Fruit fly (Drosophila melanogaster) S2 (cell line): ENCODE measurements around the gene cv-c.

Experiments used
- CG8478 ChIP-seq: fragments of >200 bp; optimal IDR thresholded peaks from 2 replicates; lab custom pipeline; 2018
- CTCF ChIP-seq, 2 experiments: fragments of >200 bp; optimal IDR thresholded peaks; 2 replicates each; lab custom pipeline; 2018

Gene cv-c

DNA sequence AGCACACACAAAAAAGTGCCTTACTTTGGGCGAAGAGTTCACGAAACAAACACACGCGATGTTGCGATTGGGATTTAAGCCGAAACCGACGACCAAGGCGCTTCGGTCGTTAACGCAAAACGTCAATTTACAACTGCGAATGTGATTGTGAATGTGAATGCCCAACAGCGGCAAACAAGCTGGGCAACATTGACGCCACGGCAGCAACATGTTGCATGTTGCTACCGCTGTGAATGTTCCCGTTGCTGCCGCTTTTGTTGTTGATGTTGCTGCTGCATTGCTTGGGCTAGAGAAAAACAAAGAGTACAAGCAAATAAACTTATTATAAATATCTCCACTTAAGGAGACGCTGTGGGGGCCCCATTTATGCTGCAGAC lies 108.7 kb downstream of the cv-c start, which contains the start of gene NK7.1:
Gene NK7.1 (minus strand): TSS at position 137 of the 377 bp plus-strand sequence.
- TF ChIP-seq CG8478 (lab: Kevin White, UChicago): no peak
- TF ChIP-seq CTCF (optimal IDR thresholded peaks at IDR 0.05; lab: Kevin White, UChicago): no peak

dm6 chr3R:14371133-14371676 lies 110.3 kb downstream of the cv-c start:
- no peak for TF ChIP-seq CG8478 (lab: Kevin White, UChicago)
- TF ChIP-seq CTCF (optimal IDR thresholded peaks at IDR 0.05; lab: Kevin White, UChicago): no peak

DNA sequence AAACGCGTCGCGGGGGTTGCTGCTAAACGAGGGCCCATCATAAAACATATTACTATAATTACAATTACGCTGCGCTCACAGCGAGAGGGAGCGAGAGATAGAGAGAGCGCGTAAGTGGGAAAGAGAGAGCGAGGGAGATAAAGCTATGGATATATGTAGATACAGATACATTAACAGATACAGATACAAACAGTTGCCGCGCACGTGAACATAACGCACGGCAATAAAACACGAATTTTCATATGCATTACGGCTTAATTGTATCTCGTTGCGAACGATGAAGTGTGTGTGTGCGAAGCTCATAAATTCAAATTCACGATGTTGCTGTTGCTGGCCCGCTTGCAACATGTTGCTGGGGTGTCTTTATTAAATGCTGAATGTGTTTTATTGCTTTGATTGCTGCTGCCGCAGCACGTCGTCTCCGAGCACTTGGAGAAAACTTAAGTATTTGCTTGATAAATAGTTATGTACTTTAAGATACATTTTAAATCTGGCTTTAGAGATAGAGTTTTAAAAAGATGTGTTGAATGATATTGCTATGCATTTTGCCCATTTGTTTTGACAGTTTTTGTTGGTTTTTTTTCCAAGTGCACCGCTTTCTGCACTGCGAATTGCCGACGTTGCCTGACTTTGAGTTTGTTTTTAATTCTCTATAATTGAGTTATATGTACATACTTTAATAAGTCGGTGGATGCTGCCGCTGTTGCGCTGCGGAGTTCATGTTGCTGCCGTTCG lies 111.1 kb downstream of the cv-c start:
- TF ChIP-seq CG8478 (lab: Kevin White, UChicago) (no peak), CTCF (optimal IDR thresholded peaks at IDR 0.05; lab: Kevin White, UChicago) (no peak)

DNA sequence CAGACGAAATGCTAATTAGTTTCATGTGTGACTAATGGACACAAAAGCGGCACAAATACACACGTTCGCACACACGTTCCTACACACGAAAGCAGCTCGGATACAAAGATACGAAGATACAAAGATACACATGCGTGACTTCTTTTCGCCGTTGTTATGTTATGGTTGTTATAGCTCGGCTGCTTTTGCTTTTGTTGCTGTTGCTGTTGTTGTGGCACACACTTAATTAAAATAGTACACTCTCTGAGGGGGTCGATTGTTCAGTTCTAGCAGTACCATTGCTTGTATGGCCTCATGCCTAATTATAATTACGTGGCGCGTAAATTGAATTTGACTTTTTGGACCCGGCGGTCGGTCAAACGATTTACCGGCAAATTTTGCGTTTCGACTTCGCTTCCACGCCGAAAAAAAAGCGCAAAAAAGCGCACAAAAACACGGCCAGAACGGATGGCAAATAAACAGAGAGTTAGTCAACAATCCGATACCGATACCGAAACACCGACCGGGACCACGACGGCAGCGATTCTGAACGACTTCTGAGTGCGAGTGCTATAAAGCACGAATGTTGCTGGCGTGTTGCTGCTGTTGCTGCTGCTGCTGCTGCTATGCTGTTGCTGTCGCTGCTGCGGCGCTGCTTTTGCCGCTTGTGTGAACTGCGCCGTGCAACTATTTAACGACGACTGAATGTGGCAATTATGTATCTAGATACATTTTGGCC lies 111.9 kb downstream of the cv-c start:
- no peak for TF ChIP-seq CTCF (optimal IDR thresholded peaks at IDR 0.05; lab: Kevin White, UChicago)
- no peak for TF ChIP-seq CG8478 (lab: Kevin White, UChicago)

dm6 chr3R:14366882-14367281 lies 114.6 kb downstream of the cv-c start:
- no peak for TF ChIP-seq CG8478 (lab: Kevin White, UChicago)
- no peak for TF ChIP-seq CTCF (optimal IDR thresholded peaks at IDR 0.05; lab: Kevin White, UChicago)

DNA sequence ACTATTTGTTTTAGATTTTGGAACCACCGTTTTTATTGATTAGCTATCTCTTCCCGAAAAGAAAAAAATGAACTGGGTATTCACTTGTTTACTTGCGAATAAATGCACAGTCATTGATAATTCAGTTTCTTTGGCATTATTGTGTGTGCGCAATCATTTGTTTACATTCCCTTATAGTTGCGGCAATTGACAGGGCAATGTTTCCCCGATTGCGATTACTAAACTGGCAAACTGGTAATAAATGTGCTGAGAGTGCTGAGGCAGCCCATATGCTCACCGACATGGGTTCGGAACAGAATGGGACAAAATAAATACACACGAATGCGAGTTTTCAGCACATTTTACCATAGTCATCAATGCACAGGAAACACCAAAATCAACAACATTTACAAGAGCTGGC lies 115.6 kb downstream of the cv-c start:
- TF ChIP-seq CTCF (optimal IDR thresholded peaks at IDR 0.05; lab: Kevin White, UChicago) (no peak), CG8478 (lab: Kevin White, UChicago) (no peak)

DNA sequence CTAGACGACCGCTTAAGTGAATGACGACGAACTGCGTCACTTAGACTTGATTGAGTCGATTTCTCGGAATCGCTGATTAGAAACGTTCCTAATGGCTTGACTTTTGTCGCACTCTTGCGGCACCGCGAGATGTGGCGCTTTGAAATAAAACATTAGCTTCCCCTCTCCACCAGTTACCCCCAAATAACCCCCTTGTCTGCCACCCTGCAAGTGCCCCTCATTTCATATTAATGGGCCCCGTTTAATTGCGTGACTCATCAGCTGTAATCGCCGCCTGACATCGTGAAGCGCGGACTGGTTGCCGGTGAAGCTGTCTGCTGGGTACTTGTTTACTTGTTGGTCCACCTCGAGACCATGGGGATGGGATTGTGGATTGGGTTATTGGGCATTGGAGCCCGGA lies 117.4 kb downstream of the cv-c start:
- TF ChIP-seq CG8478 (lab: Kevin White, UChicago) (no peak), CTCF (optimal IDR thresholded peaks at IDR 0.05; lab: Kevin White, UChicago) (no peak)

- TF ChIP-seq CTCF (optimal IDR thresholded peaks at IDR 0.05; lab: Kevin White, UChicago) (no peak), CG8478 (lab: Kevin White, UChicago) (no peak)
Measured at dm6 chr3R:14363172-14363571, 118.3 kb downstream of the cv-c start.

DNA sequence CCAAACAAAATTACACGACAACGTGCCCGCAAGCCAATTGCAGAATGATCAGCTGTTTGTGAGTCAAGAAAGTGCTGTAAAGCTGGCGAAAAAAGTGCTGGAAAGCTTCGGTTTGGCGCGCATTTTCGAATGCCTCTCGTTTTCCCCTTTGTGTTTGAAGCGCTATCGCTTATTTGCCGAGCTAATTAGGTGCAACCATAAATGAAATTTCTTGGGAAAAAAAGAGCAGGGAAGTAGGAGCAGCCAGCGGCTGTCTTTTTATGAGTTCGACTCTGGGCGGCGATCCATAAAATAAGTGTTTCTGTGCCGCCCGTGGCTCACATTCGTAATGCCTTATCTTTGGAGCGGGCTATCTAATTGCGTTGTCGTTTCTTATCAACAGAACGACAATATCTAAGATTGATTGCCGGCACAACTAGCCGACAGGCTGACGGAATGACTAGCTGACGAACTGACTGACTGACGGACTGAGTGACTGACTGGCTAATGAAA lies 119.7 kb downstream of the cv-c start, which contains the start of gene Dnaaf5:
Gene Dnaaf5 (minus strand): TSS at position 46 of the 492 bp plus-strand sequence.
- TF ChIP-seq CTCF (optimal IDR thresholded peaks at IDR 0.05; lab: Kevin White, UChicago): no peak
- no peak for TF ChIP-seq CG8478 (lab: Kevin White, UChicago)

DNA sequence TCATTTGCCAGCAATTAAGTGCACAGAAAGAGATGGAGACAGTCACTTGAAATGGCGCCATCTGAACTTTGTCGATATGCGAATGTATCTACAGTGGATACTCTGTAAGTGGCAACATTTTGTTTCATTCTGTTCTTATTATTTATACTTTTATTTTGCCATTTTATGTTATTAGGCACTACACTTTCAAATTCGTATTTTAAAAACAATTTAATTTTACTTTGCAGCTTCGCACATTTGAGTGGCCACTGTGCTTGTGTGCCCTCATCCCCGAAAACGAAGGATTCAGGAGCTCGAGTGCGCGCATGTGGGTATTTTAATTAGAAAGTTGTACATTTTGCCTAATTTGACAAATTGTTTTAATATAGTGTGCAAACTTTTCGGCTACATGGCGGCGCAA lies 124.1 kb downstream of the cv-c start:
- TF ChIP-seq CG8478 (lab: Kevin White, UChicago) (no peak), CTCF (optimal IDR thresholded peaks at IDR 0.05; lab: Kevin White, UChicago) (no peak)

DNA sequence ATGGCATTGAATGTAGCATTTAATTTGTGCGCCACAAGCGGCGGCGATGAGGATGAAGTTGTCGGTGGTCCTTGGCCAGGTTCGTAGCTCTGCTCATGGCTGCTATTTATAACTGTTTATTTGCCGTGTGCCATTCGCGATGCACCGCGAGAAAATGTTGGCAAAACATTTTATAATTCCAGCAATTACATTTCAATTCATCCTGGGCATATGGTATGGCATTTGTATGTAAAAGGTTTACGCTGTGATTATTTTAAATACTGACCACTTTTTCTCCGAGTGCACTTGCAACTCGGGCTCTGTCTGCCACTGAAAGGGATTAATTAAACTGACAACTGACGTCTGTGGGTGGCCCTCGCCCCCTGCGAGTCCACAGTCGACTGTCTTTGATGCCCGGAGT lies 124.9 kb downstream of the cv-c start:
- no peak for TF ChIP-seq CTCF (optimal IDR thresholded peaks at IDR 0.05; lab: Kevin White, UChicago)
- no peak for TF ChIP-seq CG8478 (lab: Kevin White, UChicago)

DNA sequence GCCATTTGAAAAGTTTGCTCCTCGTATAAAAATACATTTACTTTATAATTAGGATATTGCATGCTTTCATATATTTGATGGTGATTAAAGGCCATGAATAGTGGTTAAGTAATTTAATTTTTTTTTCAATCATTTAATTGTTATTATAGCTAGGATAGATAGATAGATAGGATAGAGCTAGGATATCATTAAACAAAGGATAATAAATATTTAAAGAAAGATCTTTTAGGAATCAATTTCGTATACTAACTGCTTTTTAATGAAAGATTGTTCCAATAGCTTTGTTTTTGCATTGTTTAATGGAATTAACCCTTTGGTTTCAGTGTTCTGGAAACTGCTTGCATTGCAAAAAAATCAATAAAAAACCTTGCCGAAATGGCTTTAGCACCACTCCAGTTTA lies 126.9 kb downstream of the cv-c start:
- TF ChIP-seq CTCF (optimal IDR thresholded peaks at IDR 0.05; lab: Kevin White, UChicago) (no peak), CG8478 (lab: Kevin White, UChicago) (no peak)

DNA sequence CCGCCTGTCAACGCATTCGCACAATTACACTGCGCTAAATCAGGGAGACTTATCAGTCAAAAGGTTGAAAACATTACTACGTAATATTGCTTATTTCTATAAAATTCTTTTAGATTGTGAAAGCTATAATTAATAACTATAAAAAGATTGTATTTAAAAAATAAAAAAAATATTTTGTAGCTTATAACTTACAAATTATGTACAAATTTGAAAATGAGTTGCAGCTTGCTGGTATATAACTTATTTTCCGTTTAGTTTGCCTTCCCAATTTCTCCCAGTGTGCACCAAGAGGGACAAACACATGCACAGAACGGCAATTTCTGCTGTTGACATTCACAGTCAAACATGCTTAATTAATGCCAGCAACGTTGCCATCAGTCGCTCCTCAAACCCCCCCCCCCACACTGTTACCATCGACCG lies 127.8 kb downstream of the cv-c start:
- no peak for TF ChIP-seq CTCF (optimal IDR thresholded peaks at IDR 0.05; lab: Kevin White, UChicago)
- TF ChIP-seq CG8478 (lab: Kevin White, UChicago): no peak

dm6 chr3R:14351418-14351817 lies 130.1 kb downstream of the cv-c start:
- TF ChIP-seq CG8478 (lab: Kevin White, UChicago) (no peak), CTCF (optimal IDR thresholded peaks at IDR 0.05; lab: Kevin White, UChicago) (no peak)

- no peak for TF ChIP-seq CTCF (optimal IDR thresholded peaks at IDR 0.05; lab: Kevin White, UChicago)
Measured at dm6 chr3R:14348480-14348879, 133.0 kb downstream of the cv-c start.
